Worm (Caenorhabditis elegans) whole organism, L3 larva: ENCODE data around the gene F40F8.4.
A peak's percentile ranks its signal among the peaks of the same experiment; 100 is the strongest.
"Not testable (repeated sequence)": the region's sequence is repeated elsewhere in the genome, so short reads cannot be mapped to it uniquely, and the experiment has no call there.

ENCODE experiments used
- R02D3.7 ChIP-seq: fragments of 150-350 bp; optimal IDR thresholded peaks from 2 replicates; lab custom pipeline; 2014; ENCODE audit warnings: missing biosample characterization, missing genetic modification characterization
- ama-1 ChIP-seq: fragments of 150-350 bp; optimal IDR thresholded peaks from 2 replicates; lab custom pipeline; 2018
- ceh-16 ChIP-seq: sonication (generic microtip); optimal IDR thresholded peaks from 2 replicates; lab custom pipeline; 2017; ENCODE audit warnings: missing biosample characterization, missing genetic modification characterization
- ceh-82 ChIP-seq: fragments of 150-350 bp; optimal IDR thresholded peaks from 2 replicates; lab custom pipeline; 2014; ENCODE audit warnings: missing biosample characterization, missing genetic modification characterization
- daf-12 ChIP-seq: fragments of 150-350 bp; optimal IDR thresholded peaks from 2 replicates; lab custom pipeline; 2014; ENCODE audit warnings: missing biosample characterization, missing genetic modification reagents, missing genetic modification characterization
- egl-27 ChIP-seq: sonication (generic microtip); optimal IDR thresholded peaks from 4 replicates; lab custom pipeline; 2017; ENCODE audit warnings: missing biosample characterization, missing genetic modification reagents, missing genetic modification characterization
- elt-1 ChIP-seq: fragments of 150-350 bp; optimal IDR thresholded peaks from 2 replicates; lab custom pipeline; 2014; ENCODE audit warnings: missing biosample characterization, missing genetic modification characterization
- elt-2 ChIP-seq: sonication (generic microtip); optimal IDR thresholded peaks from 2 replicates; lab custom pipeline; 2016; ENCODE audit warnings: missing genetic modification reagents, mild to moderate bottlenecking, missing genetic modification characterization, missing compliant biosample characterization
- fkh-10 ChIP-seq: sonication (generic microtip); optimal IDR thresholded peaks from 2 replicates; lab custom pipeline; 2017; ENCODE audit warnings: missing biosample characterization, missing genetic modification reagents, missing genetic modification characterization
- fkh-2 ChIP-seq: fragments of 150-350 bp; optimal IDR thresholded peaks from 2 replicates; lab custom pipeline; 2014; ENCODE audit warnings: missing biosample characterization, missing genetic modification reagents, missing genetic modification characterization
- hmg-11 ChIP-seq: sonication (generic microtip); optimal IDR thresholded peaks from 2 replicates; lab custom pipeline; 2016; ENCODE audit warnings: missing genetic modification characterization, missing compliant biosample characterization
- jun-1 ChIP-seq: fragments of 150-350 bp; optimal IDR thresholded peaks from 2 replicates; lab custom pipeline; 2014; ENCODE audit warnings: missing biosample characterization, missing genetic modification reagents, missing genetic modification characterization
- lin-15B ChIP-seq: fragments of 150-350 bp; optimal IDR thresholded peaks from 2 replicates; lab custom pipeline; 2014; ENCODE audit warnings: missing biosample characterization, missing genetic modification characterization
- lin-39 ChIP-seq: fragments of 150-350 bp; optimal IDR thresholded peaks from 2 replicates; lab custom pipeline; 2018; ENCODE audit warnings: missing biosample characterization, missing genetic modification reagents, missing genetic modification characterization
- lsy-12 ChIP-seq: sonication (generic microtip); optimal IDR thresholded peaks from 2 replicates; lab custom pipeline; 2016; ENCODE audit warnings: mild to moderate bottlenecking, missing genetic modification characterization, missing compliant biosample characterization
- mdl-1 ChIP-seq: fragments of 150-350 bp; optimal IDR thresholded peaks from 2 replicates; lab custom pipeline; 2014; ENCODE audit warnings: missing biosample characterization, missing genetic modification characterization
- nfya-1 ChIP-seq: sonication (generic microtip); optimal IDR thresholded peaks from 2 replicates; lab custom pipeline; 2017; ENCODE audit warnings: missing genetic modification characterization, mild to moderate bottlenecking, missing compliant biosample characterization, antibody characterized with exemption, moderate library complexity; ENCODE audit not compliant: insufficient read depth
- nhr-11 ChIP-seq: fragments of 150-350 bp; optimal IDR thresholded peaks from 2 replicates; lab custom pipeline; 2014; ENCODE audit warnings: missing biosample characterization, missing genetic modification characterization
- nhr-23 ChIP-seq: fragments of 150-350 bp; optimal IDR thresholded peaks from 2 replicates; lab custom pipeline; 2014; ENCODE audit warnings: missing biosample characterization, missing genetic modification reagents, missing genetic modification characterization
- nhr-237 ChIP-seq: fragments of 150-350 bp; optimal IDR thresholded peaks from 2 replicates; lab custom pipeline; 2014; ENCODE audit warnings: missing biosample characterization, missing genetic modification characterization
- nhr-25 ChIP-seq: sonication (generic microtip); optimal IDR thresholded peaks from 2 replicates; lab custom pipeline; 2017; ENCODE audit warnings: missing biosample characterization, missing genetic modification characterization
- nhr-43 ChIP-seq: sonication (generic microtip); optimal IDR thresholded peaks from 2 replicates; lab custom pipeline; 2016; ENCODE audit warnings: mild to moderate bottlenecking, missing genetic modification characterization, missing compliant biosample characterization; ENCODE audit not compliant: poor library complexity, severe bottlenecking
- nhr-76 ChIP-seq: fragments of 150-350 bp; sonication (generic microtip); optimal IDR thresholded peaks from 5 replicates; lab custom pipeline; 2014; ENCODE audit warnings: missing biosample characterization, missing genetic modification characterization
- nhr-77 ChIP-seq: fragments of 150-350 bp; optimal IDR thresholded peaks from 2 replicates; lab custom pipeline; 2014; ENCODE audit warnings: missing biosample characterization, missing genetic modification characterization
- pha-4 ChIP-seq: fragments of 150-350 bp; optimal IDR thresholded peaks from 2 replicates; lab custom pipeline; 2014; ENCODE audit warnings: missing biosample characterization, missing genetic modification reagents, missing genetic modification characterization
- pqm-1 ChIP-seq: fragments of 150-350 bp; optimal IDR thresholded peaks from 2 replicates; lab custom pipeline; 2017; ENCODE audit warnings: missing biosample characterization, missing genetic modification characterization, inconsistent platforms
- sea-2 ChIP-seq: fragments of 150-350 bp; sonication (generic microtip); optimal IDR thresholded peaks from 4 replicates; lab custom pipeline; 2014; ENCODE audit warnings: missing biosample characterization, missing genetic modification reagents, missing genetic modification characterization
- skn-1 ChIP-seq: fragments of 150-350 bp; optimal IDR thresholded peaks from 2 replicates; lab custom pipeline; 2014; ENCODE audit warnings: missing biosample characterization, missing genetic modification characterization
- snpc-4 ChIP-seq: fragments of 150-350 bp; optimal IDR thresholded peaks from 2 replicates; lab custom pipeline; 2014; ENCODE audit warnings: missing biosample characterization, missing genetic modification characterization
- unc-39 ChIP-seq: sonication (generic microtip); optimal IDR thresholded peaks from 4 replicates; lab custom pipeline; 2017; ENCODE audit warnings: missing biosample characterization, missing genetic modification characterization
- unc-62 ChIP-seq: fragments of 150-350 bp; sonication (generic microtip); optimal IDR thresholded peaks from 4 replicates; lab custom pipeline; 2014; ENCODE audit warnings: missing biosample characterization, missing genetic modification reagents, missing genetic modification characterization
- ztf-11 ChIP-seq: fragments of 150-350 bp; optimal IDR thresholded peaks from 2 replicates; lab custom pipeline; 2014; ENCODE audit warnings: missing biosample characterization, missing genetic modification characterization

F40F8.4 gene

ce11 chrII:11129517-11129916, 10.5 kb downstream of the F40F8.4 start, which contains the start of gene F40F8.12:
Gene F40F8.12, plus strand, starts transcription at chrII:11129817.
- TF ChIP-seq fkh-10 (GFP tag; lab: Kevin White, UChicago) (no peak), nhr-25 (tag; lab: Kevin White, UChicago) (no peak), pha-4 (tag; lab: Kevin White, UChicago) (no peak), egl-27 (no peak)

- TF ChIP-seq skn-1 (tag; lab: Kevin White, UChicago) (no peak), ztf-11 (no peak), ceh-82 (tag; lab: Kevin White, UChicago) (no peak)
These were observed 11.1 kb downstream of the F40F8.4 start, which contains the start of gene F40F8.3 for ce11 chrII:11128989-11129388. Gene F40F8.3, plus strand, starts transcription at chrII:11129289.

- TF ChIP-seq daf-12 (tag; lab: Kevin White, UChicago) (no peak), jun-1 (tag; lab: Kevin White, UChicago) (no peak), R02D3.7 (tag; lab: Kevin White, UChicago) (no peak), elt-1 (tag; lab: Kevin White, UChicago) (no peak), ceh-16 (tag; lab: Kevin White, UChicago) (no peak)
These were observed 12.7 kb downstream of the F40F8.4 start, which contains the start of gene F40F8.1 for ce11 chrII:11127364-11127763. Gene F40F8.1, plus strand, starts transcription at chrII:11127664.

- TF ChIP-seq nhr-23 (tag; lab: Kevin White, UChicago) (peak; percentile 84), nhr-77 (tag; lab: Kevin White, UChicago) (no peak), lin-15B (tag; lab: Kevin White, UChicago) (peak; percentile 79), elt-2 (peak; percentile 16), lin-39 (peak; percentile 96), fkh-2 (tag; lab: Kevin White, UChicago) (no peak), nfya-1 (tag; lab: Kevin White, UChicago) (peak; percentile 93), hmg-11 (tag; lab: Kevin White, UChicago) (peak; percentile 35), nhr-11 (tag; lab: Kevin White, UChicago) (no peak), nhr-43 (no peak), nhr-76 (tag; lab: Kevin White, UChicago) (no peak), fkh-10 (GFP tag; lab: Kevin White, UChicago) (peak; percentile 9), lsy-12 (peak; percentile 1), snpc-4 (peak; percentile 58), pqm-1 (tag; lab: Kevin White, UChicago) (peak; percentile 28), sea-2 (GFP tag; lab: Kevin White, UChicago) (no peak), ama-1 (lab: Kevin White, UChicago) (no peak), pha-4 (tag; lab: Kevin White, UChicago) (peak; percentile 84), nhr-25 (tag; lab: Kevin White, UChicago) (peak; percentile 65)
- TF ChIP-seq, all 47 proteins: peak for 12
These were observed 13.6 kb downstream of the F40F8.4 start, which contains the start of the genes rps-9 and lsm-1 for ce11 chrII:11126312-11127000. Gene rps-9, minus strand, starts transcription at chrII:11126362. Gene lsm-1, plus strand, starts transcription at chrII:11126950.

- TF ChIP-seq nhr-25 (tag; lab: Kevin White, UChicago) (no peak), unc-62 (GFP tag; lab: Kevin White, UChicago) (no peak), unc-39 (tag; lab: Kevin White, UChicago) (no peak)
These were observed 14.9 kb downstream of the F40F8.4 start for ce11 chrII:11125059-11125594.

ce11 chrII:11121800-11122199, 18.2 kb downstream of the F40F8.4 start, which contains the start of gene W10C6.2:
Gene W10C6.2, minus strand, starts transcription at chrII:11121900.
- not testable (repeated sequence) for TF ChIP-seq mdl-1, R02D3.7, nhr-237 (tag; lab: Kevin White, UChicago)
